Worm (Caenorhabditis elegans) whole organism, early embryonic: Measurements from ENCODE around the gene R12B2.2.

Source experiments
- ama-1 ChIP-seq: fragments of 150-350 bp; optimal IDR thresholded peaks from 2 replicates; lab custom pipeline; 2014
- ceh-13 ChIP-seq: fragments of 200-800 bp; sonication (Bioruptor generic); optimal IDR thresholded peaks from 2 replicates; lab custom pipeline; 2018; ENCODE audit warnings: mild to moderate bottlenecking, missing genetic modification characterization, missing compliant biosample characterization
- tbx-11 ChIP-seq: fragments of 200-800 bp; sonication (Bioruptor generic); IDR thresholded peaks from 2 replicates; pipeline ENCODE4 v1.3.6; 2022; ENCODE audit warnings: missing genetic modification characterization, missing compliant biosample characterization
- tbx-37 ChIP-seq: fragments of 200-800 bp; sonication (Bioruptor generic); conservative IDR thresholded peaks from 2 replicates; pipeline ENCODE4 v1.3.6; 2022; ENCODE audit warnings: missing genetic modification reagents, missing genetic modification characterization, missing compliant biosample characterization

- TF ChIP-seq tbx-11, result no peak
- TF ChIP-seq ceh-13, result no peak
- no peak for TF ChIP-seq tbx-37 (GFP tag; lab: Robert Waterston, UW)
- no peak for TF ChIP-seq ama-1 (lab: Kevin White, UChicago)
Measured at ce11 chrIII:5814098-5814497, 7.3 kb downstream of the R12B2.2 start.
